Fruit fly (Drosophila melanogaster): ENCODE measurements around the gene ppl.

- TF ChIP-seq CG8478 (optimal IDR thresholded peaks at IDR 0.05) (no peak), CTCF (optimal IDR thresholded peaks at IDR 0.05) (no peak)
These were observed 15.1 kb downstream of the ppl start for dm6 chr3L:21266101-21266656.

All from S2 (cell line).